Worm (Caenorhabditis elegans): ENCODE measurements around the gene fozi-1.

fozi-1 gene

ce11 chrIII:9281480-9281879, at the start of gene fozi-1:
TSS of gene fozi-1 (plus strand) at chrIII:9281780.
- TF ChIP-seq elt-2 (tag; optimal IDR thresholded peaks at IDR 0.05) (no peak), ceh-9 (tag; optimal IDR thresholded peaks at IDR 0.05) (no peak), ceh-22 (tag; optimal IDR thresholded peaks at IDR 0.05) (no peak), unc-86 (tag; optimal IDR thresholded peaks at IDR 0.05) (no peak), npax-4 (tag; optimal IDR thresholded peaks at IDR 0.05) (no peak), elt-4 (tag; optimal IDR thresholded peaks at IDR 0.05) (no peak), zip-5 (tag; optimal IDR thresholded peaks at IDR 0.05) (no peak)

- TF ChIP-seq ceh-18 (tag; optimal IDR thresholded peaks at IDR 0.05) (no peak), ceh-24 (tag; optimal IDR thresholded peaks at IDR 0.05) (no peak), ttx-3 (tag; optimal IDR thresholded peaks at IDR 0.05) (no peak), C38D4.7 (GFP tag; optimal IDR thresholded peaks at IDR 0.05) (no peak), ceh-45 (GFP tag; IDR thresholded peaks at IDR 0.05) (no peak), nhr-232 (tag; optimal IDR thresholded peaks at IDR 0.05) (no peak), hlh-15 (tag; optimal IDR thresholded peaks at IDR 0.05) (no peak), pqm-1 (tag; optimal IDR thresholded peaks at IDR 0.05) (no peak), pat-9 (tag; optimal IDR thresholded peaks at IDR 0.05) (no peak), Y22D7AL.16 (tag; optimal IDR thresholded peaks at IDR 0.05) (no peak), ceh-2 (tag; optimal IDR thresholded peaks at IDR 0.05) (no peak), eyg-1 (tag; optimal IDR thresholded peaks at IDR 0.05) (no peak), ceh-14 (tag; optimal IDR thresholded peaks at IDR 0.05) (no peak), nfya-1 (tag; optimal IDR thresholded peaks at IDR 0.05) (no peak), nhr-11 (tag; optimal IDR thresholded peaks at IDR 0.05) (no peak), C08G9.2 (tag; optimal IDR thresholded peaks at IDR 0.05) (no peak)
These were observed 45.4 kb upstream of the fozi-1 start, which contains the start of gene T23G5.2 for ce11 chrIII:9236228-9236627. TSS of gene T23G5.2 (minus strand) at chrIII:9236328.

ce11 chrIII:9237626-9238025, 44.0 kb upstream of the fozi-1 start:
- TF ChIP-seq che-1 (tag; optimal IDR thresholded peaks at IDR 0.05) (no peak), hlh-13 (GFP tag; optimal IDR thresholded peaks at IDR 0.05) (no peak), T23F11.4 (GFP tag; optimal IDR thresholded peaks at IDR 0.05) (no peak), tbx-2 (tag; optimal IDR thresholded peaks at IDR 0.05) (no peak), npax-4 (tag; optimal IDR thresholded peaks at IDR 0.05) (no peak), fkh-6 (tag; optimal IDR thresholded peaks at IDR 0.05) (no peak), ttx-3 (tag; optimal IDR thresholded peaks at IDR 0.05) (no peak), unc-42 (tag; optimal IDR thresholded peaks at IDR 0.05) (no peak), nhr-11 (tag; optimal IDR thresholded peaks at IDR 0.05) (no peak), ztf-16 (tag; optimal IDR thresholded peaks at IDR 0.05) (no peak), syd-9 (tag; optimal IDR thresholded peaks at IDR 0.05) (no peak)

ce11 chrIII:9239983-9240382, 41.6 kb upstream of the fozi-1 start, which contains the start of gene saeg-2:
TSS of gene saeg-2 (plus strand) at chrIII:9240363.
- peak; percentile 49 for TF ChIP-seq elt-2 (tag; optimal IDR thresholded peaks at IDR 0.05)
- TF ChIP-seq tbx-7 (tag; optimal IDR thresholded peaks at IDR 0.05) = no peak
- TF ChIP-seq ceh-18 (tag; optimal IDR thresholded peaks at IDR 0.05) = peak; percentile 46
- TF ChIP-seq odd-2 (tag; optimal IDR thresholded peaks at IDR 0.05) = no peak
- peak; percentile 72 for TF ChIP-seq rnt-1 (tag; optimal IDR thresholded peaks at IDR 0.05)
- TF ChIP-seq sox-2 (GFP tag; IDR thresholded peaks at IDR 0.05) = no peak
- TF ChIP-seq nhr-11 (tag; optimal IDR thresholded peaks at IDR 0.05) = no peak
- TF ChIP-seq hlh-13 (GFP tag; optimal IDR thresholded peaks at IDR 0.05) = no peak
- peak; percentile 56 for TF ChIP-seq tbx-2 (tag; optimal IDR thresholded peaks at IDR 0.05)
- peak; percentile 2 for TF ChIP-seq ceh-34 (tag; optimal IDR thresholded peaks at IDR 0.05)
- TF ChIP-seq pha-2 (tag; optimal IDR thresholded peaks at IDR 0.05) = no peak
- TF ChIP-seq unc-86 (tag; optimal IDR thresholded peaks at IDR 0.05) = no peak
- TF ChIP-seq ceh-2 (tag; optimal IDR thresholded peaks at IDR 0.05) = no peak
- peak; percentile 16 for TF ChIP-seq unc-42 (tag; optimal IDR thresholded peaks at IDR 0.05)
- TF ChIP-seq nfya-1 (tag; optimal IDR thresholded peaks at IDR 0.05) = peak; percentile 46
